Fruit fly (Drosophila melanogaster) whole organism, prepupa: ENCODE results near the gene Tet.

Experiments
- CG10669 ChIP-seq: fragments of 200-800 bp; sonication (Bioruptor generic); optimal IDR thresholded peaks from 3 replicates; lab custom pipeline; 2018; ENCODE audit warnings: missing biosample characterization, mild to moderate bottlenecking, missing genetic modification characterization, moderate library complexity
- CG11294 ChIP-seq: fragments of 200-800 bp; sonication (Bioruptor generic); IDR thresholded peaks from 2 replicates; pipeline ENCODE4 v1.3.6; 2022; ENCODE audit warnings: missing biosample characterization, missing genetic modification characterization
- CG11762 ChIP-seq: fragments of 200-800 bp; sonication (Bioruptor generic); optimal IDR thresholded peaks from 3 replicates; lab custom pipeline; 2016; ENCODE audit warnings: missing biosample characterization, missing genetic modification characterization; ENCODE audit not compliant: insufficient read depth
- CG11902 ChIP-seq: fragments of 200-800 bp; sonication (Bioruptor generic); optimal IDR thresholded peaks from 3 replicates; lab custom pipeline; 2016; ENCODE audit warnings: missing biosample characterization, missing genetic modification characterization
- CG15336 ChIP-seq: fragments of 200-800 bp; sonication (Bioruptor generic); IDR thresholded peaks from 2 replicates; pipeline ENCODE4 v1.3.6; 2022; ENCODE audit warnings: missing biosample characterization, missing genetic modification characterization
- CG1621 ChIP-seq: fragments of 200-800 bp; sonication (Bioruptor generic); optimal IDR thresholded peaks from 3 replicates; lab custom pipeline; 2018; ENCODE audit warnings: missing biosample characterization, mild to moderate bottlenecking, missing genetic modification characterization
- CG16779 ChIP-seq: fragments of 200-800 bp; sonication (Bioruptor generic); optimal IDR thresholded peaks from 3 replicates; lab custom pipeline; 2017; ENCODE audit warnings: missing biosample characterization, mild to moderate bottlenecking, missing genetic modification characterization
- CG3032 ChIP-seq: fragments of 200-800 bp; optimal IDR thresholded peaks from 2 replicates; lab custom pipeline; 2019; ENCODE audit warnings: missing biosample characterization, mild to moderate bottlenecking, missing genetic modification characterization, moderate library complexity
- CG32006 ChIP-seq: fragments of 200-800 bp; sonication (Bioruptor generic); optimal IDR thresholded peaks from 3 replicates; lab custom pipeline; 2017; ENCODE audit warnings: missing biosample characterization, mild to moderate bottlenecking, missing genetic modification characterization
- CG34406 ChIP-seq: fragments of 200-800 bp; sonication (Bioruptor generic); optimal IDR thresholded peaks from 3 replicates; lab custom pipeline; 2016; ENCODE audit warnings: missing biosample characterization, missing genetic modification characterization
- CG3919 ChIP-seq: fragments of 200-800 bp; sonication (Bioruptor generic); optimal IDR thresholded peaks from 3 replicates; lab custom pipeline; 2016; ENCODE audit warnings: missing biosample characterization, missing genetic modification characterization
- CG4318 ChIP-seq: fragments of 200-800 bp; sonication (Bioruptor generic); optimal IDR thresholded peaks from 3 replicates; lab custom pipeline; 2017; ENCODE audit warnings: missing biosample characterization, mild to moderate bottlenecking, missing genetic modification characterization
- CG6163 ChIP-seq: fragments of 200-800 bp; sonication (Bioruptor generic); IDR thresholded peaks from 3 replicates; pipeline ENCODE4 v1.3.6; 2022; ENCODE audit warnings: missing biosample characterization, missing genetic modification characterization
- CG6854 ChIP-seq: fragments of 200-800 bp; sonication (Bioruptor generic); optimal IDR thresholded peaks from 2 replicates; lab custom pipeline; 2017; ENCODE audit warnings: missing biosample characterization, mild to moderate bottlenecking, missing genetic modification characterization
- CG7368 ChIP-seq: fragments of 200-800 bp; sonication (Bioruptor generic); optimal IDR thresholded peaks from 3 replicates; lab custom pipeline; 2016; ENCODE audit warnings: missing biosample characterization, missing genetic modification characterization
- CG8119 ChIP-seq: fragments of 200-800 bp; sonication (Bioruptor generic); IDR thresholded peaks from 3 replicates; pipeline ENCODE4 v1.3.6; 2022; ENCODE audit warnings: missing biosample characterization, missing genetic modification characterization
- CG8319 ChIP-seq: fragments of 200-800 bp; sonication (Bioruptor generic); optimal IDR thresholded peaks from 3 replicates; lab custom pipeline; 2016; ENCODE audit warnings: missing biosample characterization, missing genetic modification characterization
- CG9139 ChIP-seq: fragments of 200-800 bp; sonication (Bioruptor generic); optimal IDR thresholded peaks from 3 replicates; lab custom pipeline; 2017; ENCODE audit warnings: missing biosample characterization, mild to moderate bottlenecking, missing genetic modification characterization
- Eip75B ChIP-seq: fragments of 200-800 bp; sonication (Bioruptor generic); optimal IDR thresholded peaks from 3 replicates; lab custom pipeline; 2016; ENCODE audit warnings: missing biosample characterization, missing genetic modification characterization
- Eip78C ChIP-seq: fragments of 200-800 bp; sonication (Bioruptor generic); peaks from one replicate; lab custom pipeline; 2016; ENCODE audit warnings: missing biosample characterization, missing genetic modification characterization
- Eip93F ChIP-seq: fragments of 200-800 bp; sonication (Bioruptor generic); optimal IDR thresholded peaks from 2 replicates; lab custom pipeline; 2016; ENCODE audit warnings: missing biosample characterization, mild to moderate bottlenecking, missing genetic modification characterization
- Ets96B ChIP-seq: fragments of 200-800 bp; optimal IDR thresholded peaks from 2 replicates; lab custom pipeline; 2019; ENCODE audit warnings: missing biosample characterization, mild to moderate bottlenecking, missing genetic modification characterization, moderate library complexity
- Gug ChIP-seq: fragments of 200-800 bp; sonication (Bioruptor generic); IDR thresholded peaks from 2 replicates; pipeline ENCODE4 v1.3.6; 2022; ENCODE audit warnings: missing biosample characterization, missing genetic modification characterization
- Hr38 ChIP-seq: sonication (Bioruptor generic); optimal IDR thresholded peaks from 2 replicates; lab custom pipeline; 2016; ENCODE audit warnings: missing biosample characterization, missing genetic modification characterization
- Lpt ChIP-seq: fragments of 200-800 bp; sonication (Bioruptor generic); optimal IDR thresholded peaks from 3 replicates; lab custom pipeline; 2016; ENCODE audit warnings: missing biosample characterization, missing genetic modification characterization
- Met ChIP-seq: fragments of 200-800 bp; sonication (Bioruptor generic); optimal IDR thresholded peaks from 3 replicates; lab custom pipeline; 2016; ENCODE audit warnings: missing biosample characterization, missing genetic modification characterization
- Smox ChIP-seq: fragments of 200-800 bp; sonication (Bioruptor generic); optimal IDR thresholded peaks from 3 replicates; lab custom pipeline; 2016; ENCODE audit warnings: missing biosample characterization, missing genetic modification characterization
- Sox15 ChIP-seq: fragments of 200-800 bp; sonication (Bioruptor generic); optimal IDR thresholded peaks from 3 replicates; lab custom pipeline; 2016; ENCODE audit warnings: missing biosample characterization, missing genetic modification characterization
- acj6 ChIP-seq: fragments of 200-800 bp; sonication (Bioruptor generic); optimal IDR thresholded peaks from 3 replicates; lab custom pipeline; 2016; ENCODE audit warnings: missing biosample characterization, missing genetic modification characterization
- cyc ChIP-seq: fragments of 200-800 bp; sonication (Bioruptor generic); optimal IDR thresholded peaks from 3 replicates; lab custom pipeline; 2016; ENCODE audit warnings: missing biosample characterization, missing genetic modification characterization
- dac ChIP-seq: fragments of 200-800 bp; sonication (Bioruptor generic); optimal IDR thresholded peaks from 2 replicates; lab custom pipeline; 2017; ENCODE audit warnings: missing biosample characterization, mild to moderate bottlenecking, missing genetic modification characterization
- dsx ChIP-seq: fragments of 200-800 bp; optimal IDR thresholded peaks from 3 replicates; lab custom pipeline; 2019; ENCODE audit warnings: missing biosample characterization, mild to moderate bottlenecking, missing genetic modification characterization, moderate library complexity; ENCODE audit not compliant: poor library complexity, severe bottlenecking
- eg ChIP-seq: fragments of 200-800 bp; sonication (Bioruptor generic); IDR thresholded peaks from 3 replicates; pipeline ENCODE4 v1.3.6; 2022; ENCODE audit warnings: missing biosample characterization, missing genetic modification characterization
- esn ChIP-seq: fragments of 200-800 bp; sonication (Bioruptor generic); optimal IDR thresholded peaks from 2 replicates; lab custom pipeline; 2016; ENCODE audit warnings: missing biosample characterization, mild to moderate bottlenecking, missing genetic modification characterization, moderate library complexity
- fd59A ChIP-seq: fragments of 200-800 bp; sonication (Bioruptor generic); optimal IDR thresholded peaks from 2 replicates; lab custom pipeline; 2017; ENCODE audit warnings: missing biosample characterization, mild to moderate bottlenecking, missing genetic modification characterization, missing genetic modification reagents
- fd85E ChIP-seq: fragments of 200-800 bp; sonication (Bioruptor generic); optimal IDR thresholded peaks from 3 replicates; lab custom pipeline; 2016; ENCODE audit warnings: missing biosample characterization, missing genetic modification characterization
- fkh ChIP-seq: fragments of 200-800 bp; sonication (Bioruptor generic); optimal IDR thresholded peaks from 3 replicates; lab custom pipeline; 2017; ENCODE audit warnings: missing biosample characterization, mild to moderate bottlenecking, missing genetic modification characterization, moderate library complexity
- lz ChIP-seq: fragments of 200-800 bp; sonication (Bioruptor generic); optimal IDR thresholded peaks from 3 replicates; lab custom pipeline; 2016; ENCODE audit warnings: missing biosample characterization, missing genetic modification characterization
- net ChIP-seq: fragments of 200-800 bp; sonication (Bioruptor generic); optimal IDR thresholded peaks from 3 replicates; lab custom pipeline; 2016; ENCODE audit warnings: missing biosample characterization, missing genetic modification characterization
- pdm3 ChIP-seq: fragments of 200-800 bp; sonication (Bioruptor generic); optimal IDR thresholded peaks from 3 replicates; lab custom pipeline; 2016; ENCODE audit warnings: missing biosample characterization, missing genetic modification characterization
- spab ChIP-seq: fragments of 200-800 bp; sonication (Bioruptor generic); optimal IDR thresholded peaks from 2 replicates; lab custom pipeline; 2017; ENCODE audit warnings: missing biosample characterization, mild to moderate bottlenecking, missing genetic modification characterization, missing genetic modification reagents
- ss ChIP-seq, 2 experiments: fragments of 200-800 bp; sonication (Bioruptor generic); optimal IDR thresholded peaks; 2 replicates in 1 of 2; 3 replicates in 1 of 2; lab custom pipeline; 2017 to 2018; ENCODE audit warnings: mild to moderate bottlenecking in 2 of 2, missing biosample characterization in 2 of 2, missing genetic modification characterization in 2 of 2, moderate library complexity in 1 of 2
- svp ChIP-seq: fragments of 200-800 bp; sonication (Bioruptor generic); peaks from one replicate; lab custom pipeline; 2016; ENCODE audit warnings: missing biosample characterization, missing genetic modification characterization
- topi ChIP-seq: fragments of 200-800 bp; sonication (Bioruptor generic); optimal IDR thresholded peaks from 3 replicates; lab custom pipeline; 2016; ENCODE audit warnings: missing biosample characterization, missing genetic modification characterization

The Tet gene

DNA sequence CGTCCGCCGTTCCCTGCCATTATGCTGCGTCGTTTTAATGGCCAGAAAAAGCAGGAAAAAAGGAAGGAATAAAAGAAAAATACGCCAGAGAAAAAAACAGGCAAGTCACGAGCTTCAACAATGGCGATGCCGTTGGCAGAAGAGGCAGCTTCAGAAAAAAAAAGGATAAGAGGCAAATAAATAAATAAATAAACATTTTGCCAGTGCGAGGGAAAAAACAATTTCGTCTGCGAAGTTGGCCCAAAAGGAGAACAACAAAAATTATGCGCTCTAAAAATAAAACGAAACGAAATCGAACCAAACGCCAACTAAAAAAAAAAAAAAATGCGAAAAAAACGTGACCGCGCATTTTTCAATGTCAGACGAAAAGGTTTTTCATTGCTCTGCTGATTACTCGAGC is 47.2 kb downstream of the Tet start (continued):
- TF ChIP-seq cyc (GFP tag; lab: Kevin White, UChicago) (no peak), topi (GFP tag; lab: Kevin White, UChicago) (no peak), CG8319 (GFP tag; lab: Kevin White, UChicago) (no peak), Met (GFP tag; lab: Kevin White, UChicago) (peak; percentile 38), Ets96B (peak; percentile 82), esn (GFP tag; lab: Kevin White, UChicago) (no peak), CG7368 (GFP tag; lab: Kevin White, UChicago) (peak; percentile 14), CG6163 (peak; percentile 82; the same call in 2 of the 3 replicates), fd85E (GFP tag; lab: Kevin White, UChicago) (peak; percentile 50), Eip78C (GFP tag; lab: Kevin White, UChicago) (peak; percentile 87), CG6854 (GFP tag; lab: Kevin White, UChicago) (peak; percentile 86), CG3032 (tag; lab: Kevin White, UChicago) (peak; percentile 81)
- TF ChIP-seq, all 60 proteins: peak for 33

DNA sequence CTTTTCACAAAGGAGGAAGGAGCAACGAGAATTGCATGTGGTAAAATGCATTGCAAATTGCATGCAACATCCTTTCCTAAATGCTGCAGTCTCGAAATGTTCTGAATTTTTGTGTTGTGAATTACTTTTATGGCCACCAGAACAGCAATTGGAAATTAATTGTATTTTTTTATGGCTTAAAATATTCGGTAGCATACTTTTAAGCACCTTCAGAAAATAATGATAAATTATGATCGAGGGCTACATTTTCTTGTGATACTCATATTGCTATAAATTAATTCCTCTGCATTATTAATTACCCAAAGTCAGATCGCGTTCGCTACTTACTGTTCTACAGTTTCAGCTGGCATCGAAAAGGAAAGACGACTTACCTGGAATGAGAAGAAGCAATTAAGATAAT is 47.8 kb downstream of the Tet start:
- TF ChIP-seq CG10669 (no peak), CG11902 (GFP tag; lab: Kevin White, UChicago) (no peak), CG1621 (tag; lab: Kevin White, UChicago) (no peak), lz (GFP tag; lab: Kevin White, UChicago) (no peak), CG32006 (no peak), eg (GFP tag; lab: Robert Waterston, UW) (no peak), Eip75B (GFP tag; lab: Kevin White, UChicago) (no peak), CG34406 (GFP tag; lab: Kevin White, UChicago) (no peak), ss (GFP tag; optimal IDR thresholded peaks at IDR 0.05; lab: Kevin White, UChicago) (no peak), dsx (GFP tag; lab: Kevin White, UChicago) (no peak), Met (GFP tag; lab: Kevin White, UChicago) (no peak), fd85E (GFP tag; lab: Kevin White, UChicago) (no peak), esn (GFP tag; lab: Kevin White, UChicago) (no peak)

DNA sequence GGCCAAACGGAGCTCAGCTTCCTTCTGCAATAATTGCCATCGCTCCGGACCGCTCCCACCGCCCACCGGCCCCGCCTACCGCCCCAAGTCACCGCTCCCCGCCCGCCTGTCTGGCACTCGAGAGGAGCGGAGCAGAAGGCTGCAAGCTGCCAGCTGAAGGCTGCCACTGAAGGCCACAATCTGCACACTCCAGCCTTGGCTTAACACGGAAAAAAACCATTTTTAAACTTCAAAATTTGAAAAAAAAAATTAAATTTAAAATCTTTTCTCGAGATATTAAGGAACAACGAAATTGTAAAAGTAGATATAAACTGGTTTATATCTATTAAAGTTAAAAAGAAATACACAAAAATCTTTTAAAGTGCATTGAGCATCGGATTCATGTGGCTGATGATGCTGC is 49.0 kb downstream of the Tet start:
- TF ChIP-seq fkh (GFP tag; lab: Kevin White, UChicago) (no peak), CG7368 (GFP tag; lab: Kevin White, UChicago) (peak; percentile 17), CG11762 (GFP tag; lab: Kevin White, UChicago) (no peak), CG4318 (GFP tag; lab: Kevin White, UChicago) (no peak), CG11294 (no peak), pdm3 (GFP tag; lab: Kevin White, UChicago) (peak; percentile 48), dac (GFP tag; lab: Kevin White, UChicago) (no peak), Sox15 (GFP tag; lab: Kevin White, UChicago) (no peak), CG1621 (tag; lab: Kevin White, UChicago) (no peak), CG11902 (GFP tag; lab: Kevin White, UChicago) (no peak), eg (GFP tag; lab: Robert Waterston, UW) (peak; percentile 37; the same call in 1 of the 3 replicates), Eip78C (GFP tag; lab: Kevin White, UChicago) (peak; percentile 88), CG15336 (GFP tag; lab: Robert Waterston, UW) (peak; percentile 46; the same call in 1 of the 2 replicates), fd85E (GFP tag; lab: Kevin White, UChicago) (no peak), CG3919 (GFP tag; lab: Kevin White, UChicago) (peak; percentile 38), ss (GFP tag; optimal IDR thresholded peaks at IDR 0.05; lab: Kevin White, UChicago) (peak; percentile 53 to 70), net (peak; percentile 8), Smox (GFP tag; lab: Kevin White, UChicago) (peak; percentile 36), dsx (GFP tag; lab: Kevin White, UChicago) (peak; percentile 64), Eip75B (GFP tag; lab: Kevin White, UChicago) (peak; percentile 46), cyc (GFP tag; lab: Kevin White, UChicago) (peak; percentile 3), CG32006 (peak; percentile 33), Met (GFP tag; lab: Kevin White, UChicago) (peak; percentile 61), CG16779 (no peak), CG9139 (peak; percentile 1), CG10669 (peak; percentile 45), acj6 (GFP tag; lab: Kevin White, UChicago) (peak; percentile 50), Hr38 (GFP tag; lab: Kevin White, UChicago) (no peak), CG8319 (GFP tag; lab: Kevin White, UChicago) (peak; percentile 40), CG8119 (GFP tag; lab: Robert Waterston, UW) (peak; percentile 64), svp (GFP tag; lab: Kevin White, UChicago) (peak; percentile 61), Lpt (no peak), Eip93F (GFP tag; lab: Kevin White, UChicago) (no peak), fd59A (GFP tag; lab: Kevin White, UChicago) (peak; percentile 46), spab (GFP tag; lab: Kevin White, UChicago) (peak; percentile 53), CG3032 (tag; lab: Kevin White, UChicago) (peak; percentile 75), Gug (GFP tag; lab: Robert Waterston, UW) (peak; percentile 16; the same call in 1 of the 2 replicates)
